Worm (Caenorhabditis elegans) whole organism, L1 larva: ENCODE results near the gene rpb-6.

ENCODE experiments used
- C34B4.2 ChIP-seq: sonication (generic microtip); optimal IDR thresholded peaks from 2 replicates; lab custom pipeline; 2017; ENCODE audit warnings: mild to moderate bottlenecking, missing genetic modification characterization, missing compliant biosample characterization
- Y116A8C.19 ChIP-seq: sonication (generic microtip); optimal IDR thresholded peaks from 2 replicates; lab custom pipeline; 2016; ENCODE audit warnings: missing compliant biosample characterization, missing genetic modification characterization, borderline replicate concordance
- aha-1 ChIP-seq: fragments of 150-350 bp; optimal IDR thresholded peaks from 2 replicates; lab custom pipeline; 2014; ENCODE audit warnings: missing biosample characterization, missing genetic modification characterization
- alr-1 ChIP-seq: fragments of 200-800 bp; sonication (Bioruptor generic); optimal IDR thresholded peaks from 2 replicates; lab custom pipeline; 2018; ENCODE audit warnings: borderline replicate concordance, mild to moderate bottlenecking, missing genetic modification characterization, missing compliant biosample characterization
- aly-2 ChIP-seq: fragments of 150-350 bp; optimal IDR thresholded peaks from 2 replicates; lab custom pipeline; 2014; ENCODE audit warnings: missing biosample characterization, missing genetic modification characterization
- ama-1 ChIP-seq: fragments of 150-350 bp; optimal IDR thresholded peaks from 2 replicates; lab custom pipeline; 2014
- ceh-8 ChIP-seq: fragments of 200-800 bp; sonication (Bioruptor generic); optimal IDR thresholded peaks from 2 replicates; lab custom pipeline; 2018; ENCODE audit warnings: mild to moderate bottlenecking, missing genetic modification characterization, moderate library complexity, missing compliant biosample characterization
- ceh-88 ChIP-seq: fragments of 200-800 bp; sonication (Bioruptor generic); IDR thresholded peaks from 2 replicates; pipeline ENCODE4 v1.3.6; 2022; ENCODE audit warnings: missing genetic modification characterization, missing compliant biosample characterization
- ceh-90 ChIP-seq: sonication (generic microtip); optimal IDR thresholded peaks from 2 replicates; lab custom pipeline; 2016; ENCODE audit warnings: missing genetic modification characterization, missing compliant biosample characterization
- efl-1 ChIP-seq, 4 experiments: fragments of 150-350 bp; optimal IDR thresholded peaks in 3 of 4; peaks in 1 of 4; 1 replicate in 1 of 4; 2 replicates in 3 of 4; lab custom pipeline; 2014; ENCODE audit warnings: missing biosample characterization in 2 of 4, missing genetic modification characterization in 2 of 4, missing genetic modification reagents in 2 of 4
- egl-27 ChIP-seq, 2 experiments: fragments of 150-350 bp in 1 of 2; sonication (generic microtip); optimal IDR thresholded peaks; 3 replicates each; lab custom pipeline; 2017 to 2018; ENCODE audit warnings: missing biosample characterization in 2 of 2, missing genetic modification characterization in 2 of 2, missing genetic modification reagents in 2 of 2
- ets-5 ChIP-seq: fragments of 200-800 bp; sonication (Bioruptor generic); IDR thresholded peaks from 2 replicates; pipeline ENCODE4 v1.3.6; 2022; ENCODE audit warnings: missing genetic modification characterization, missing compliant biosample characterization
- fos-1 ChIP-seq: fragments of 150-350 bp; optimal IDR thresholded peaks from 2 replicates; lab custom pipeline; 2014; ENCODE audit warnings: missing biosample characterization, missing genetic modification characterization
- irx-1 ChIP-seq: sonication (generic microtip); optimal IDR thresholded peaks from 2 replicates; lab custom pipeline; 2016; ENCODE audit warnings: missing genetic modification characterization, missing compliant biosample characterization
- lin-13 ChIP-seq: fragments of 150-350 bp; optimal IDR thresholded peaks from 2 replicates; lab custom pipeline; 2014; ENCODE audit warnings: missing biosample characterization, missing genetic modification reagents, missing genetic modification characterization
- lin-14 ChIP-seq: fragments of 200-800 bp; sonication (Bioruptor generic); optimal IDR thresholded peaks from 2 replicates; lab custom pipeline; 2018; ENCODE audit warnings: mild to moderate bottlenecking, missing genetic modification characterization, moderate library complexity, missing compliant biosample characterization
- lin-15B ChIP-seq: fragments of 150-350 bp; sonication (generic microtip); optimal IDR thresholded peaks from 3 replicates; lab custom pipeline; 2014; ENCODE audit warnings: missing biosample characterization, missing genetic modification characterization
- lin-35 ChIP-seq, 2 experiments: fragments of 150-350 bp; optimal IDR thresholded peaks; 2 replicates each; lab custom pipeline; 2014; ENCODE audit warnings: missing biosample characterization in 2 of 2, missing genetic modification characterization in 2 of 2, missing genetic modification reagents in 2 of 2
- mab-9 ChIP-seq: fragments of 200-800 bp; sonication (Bioruptor generic); IDR thresholded peaks from 2 replicates; pipeline ENCODE4 v1.3.6; 2022; ENCODE audit warnings: missing genetic modification reagents, missing genetic modification characterization, missing compliant biosample characterization
- mef-2 ChIP-seq: fragments of 150-350 bp; optimal IDR thresholded peaks from 2 replicates; lab custom pipeline; 2014; ENCODE audit warnings: missing biosample characterization, missing genetic modification characterization
- mep-1 ChIP-seq: fragments of 150-350 bp; optimal IDR thresholded peaks from 2 replicates; lab custom pipeline; 2014; ENCODE audit warnings: missing biosample characterization, missing genetic modification characterization
- nhr-19 ChIP-seq: fragments of 200-800 bp; sonication (Bioruptor generic); conservative IDR thresholded peaks from 2 replicates; pipeline ENCODE4 v1.3.6; 2022; ENCODE audit warnings: missing genetic modification characterization, missing compliant biosample characterization
- nhr-20 ChIP-seq: sonication (generic microtip); optimal IDR thresholded peaks from 2 replicates; lab custom pipeline; 2016; ENCODE audit warnings: mild to moderate bottlenecking, missing genetic modification characterization, missing compliant biosample characterization
- nhr-237 ChIP-seq: fragments of 150-350 bp; optimal IDR thresholded peaks from 2 replicates; lab custom pipeline; 2014; ENCODE audit warnings: missing biosample characterization, missing genetic modification characterization
- nhr-47 ChIP-seq: sonication (generic microtip); optimal IDR thresholded peaks from 2 replicates; lab custom pipeline; 2016; ENCODE audit warnings: mild to moderate bottlenecking, missing genetic modification characterization, moderate library complexity, missing compliant biosample characterization
- nhr-71 ChIP-seq: sonication (generic microtip); optimal IDR thresholded peaks from 2 replicates; lab custom pipeline; 2016; ENCODE audit warnings: mild to moderate bottlenecking, missing genetic modification characterization, moderate library complexity, missing compliant biosample characterization
- nhr-76 ChIP-seq: sonication (generic microtip); optimal IDR thresholded peaks from 2 replicates; lab custom pipeline; 2017; ENCODE audit warnings: missing biosample characterization, missing genetic modification characterization
- nhr-77 ChIP-seq: fragments of 150-350 bp; optimal IDR thresholded peaks from 2 replicates; lab custom pipeline; 2014; ENCODE audit warnings: missing biosample characterization, missing genetic modification characterization
- nhr-85 ChIP-seq: sonication (generic microtip); peaks from one replicate; lab custom pipeline; 2016; ENCODE audit warnings: missing genetic modification characterization, inconsistent platforms, missing compliant biosample characterization
- nhr-90 ChIP-seq: sonication (generic microtip); optimal IDR thresholded peaks from 2 replicates; lab custom pipeline; 2016; ENCODE audit warnings: mild to moderate bottlenecking, missing genetic modification characterization, missing compliant biosample characterization; ENCODE audit not compliant: poor library complexity
- pag-3 ChIP-seq: sonication (generic microtip); optimal IDR thresholded peaks from 2 replicates; lab custom pipeline; 2017; ENCODE audit warnings: missing genetic modification characterization, mild to moderate bottlenecking, missing compliant biosample characterization, antibody characterized with exemption, borderline replicate concordance; ENCODE audit not compliant: insufficient read depth
- pax-3 ChIP-seq: fragments of 200-800 bp; sonication (Bioruptor generic); optimal IDR thresholded peaks from 2 replicates; lab custom pipeline; 2018; ENCODE audit warnings: mild to moderate bottlenecking, missing genetic modification characterization, moderate library complexity, missing compliant biosample characterization
- rnt-1 ChIP-seq: sonication (generic microtip); optimal IDR thresholded peaks from 2 replicates; lab custom pipeline; 2016; ENCODE audit warnings: mild to moderate bottlenecking, missing genetic modification characterization, moderate library complexity, missing compliant biosample characterization
- snu-23 ChIP-seq: sonication (generic microtip); optimal IDR thresholded peaks from 2 replicates; lab custom pipeline; 2016; ENCODE audit warnings: missing genetic modification characterization, missing compliant biosample characterization
- sox-4 ChIP-seq: sonication (generic microtip); optimal IDR thresholded peaks from 2 replicates; lab custom pipeline; 2016; ENCODE audit warnings: missing genetic modification characterization, missing compliant biosample characterization
- sptf-1 ChIP-seq: fragments of 150-350 bp; optimal IDR thresholded peaks from 2 replicates; lab custom pipeline; 2014; ENCODE audit warnings: missing biosample characterization, missing genetic modification characterization
- tlp-1 ChIP-seq: fragments of 150-350 bp; optimal IDR thresholded peaks from 2 replicates; lab custom pipeline; 2014; ENCODE audit warnings: missing biosample characterization, missing genetic modification characterization
- unc-62 ChIP-seq: fragments of 150-350 bp; optimal IDR thresholded peaks from 2 replicates; lab custom pipeline; 2014; ENCODE audit warnings: missing biosample characterization, missing genetic modification reagents, missing genetic modification characterization
- unc-98 ChIP-seq: fragments of 200-800 bp; sonication (Bioruptor generic); IDR thresholded peaks from 2 replicates; pipeline ENCODE4 v1.3.6; 2022; ENCODE audit warnings: missing genetic modification characterization, missing compliant biosample characterization
- vab-15 ChIP-seq: sonication (generic microtip); optimal IDR thresholded peaks from 2 replicates; lab custom pipeline; 2017; ENCODE audit warnings: missing genotype, mild to moderate bottlenecking, missing genetic modification characterization, missing compliant biosample characterization
- ztf-4 ChIP-seq: fragments of 150-350 bp; optimal IDR thresholded peaks from 2 replicates; lab custom pipeline; 2014; ENCODE audit warnings: missing biosample characterization, missing genetic modification characterization

rpb-6 gene

DNA sequence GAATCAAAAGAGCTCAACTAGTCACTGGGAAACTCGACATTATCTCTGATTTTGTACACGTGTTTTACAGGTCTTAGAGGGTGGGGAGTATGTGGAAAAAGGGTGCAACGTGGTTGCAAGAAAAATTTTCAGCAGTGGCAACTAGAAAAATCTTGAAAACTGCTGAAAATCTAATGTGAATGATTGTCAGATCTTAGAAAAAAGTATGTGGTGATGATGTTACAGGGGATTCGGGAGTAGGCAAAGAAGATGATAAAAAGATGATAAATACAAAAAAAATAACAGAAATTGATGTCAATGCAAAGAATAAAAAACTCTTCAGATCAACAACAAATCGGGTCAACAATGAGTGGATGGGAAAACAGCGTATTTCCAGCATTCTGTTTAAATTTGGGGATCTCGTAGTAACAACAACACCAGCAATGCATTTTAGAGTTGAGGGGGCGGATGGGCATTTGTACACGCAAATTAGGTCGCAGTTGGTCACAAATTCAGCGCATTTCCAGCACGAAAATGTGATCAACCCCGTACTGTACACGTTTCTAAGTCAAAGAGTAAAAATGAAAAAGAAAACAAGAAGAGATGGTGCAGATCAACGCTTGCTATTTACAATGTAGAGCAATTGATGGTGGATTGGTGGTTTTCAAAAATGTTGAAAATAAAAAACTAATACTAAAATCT, 35.6 kb upstream of the rpb-6 start:
- no peak for TF ChIP-seq unc-98 (GFP tag; lab: Robert Waterston, UW)
- no peak for TF ChIP-seq lin-15B
- TF ChIP-seq mep-1 (tag; lab: Kevin White, UChicago) = peak; percentile 6
- TF ChIP-seq ets-5 (GFP tag; lab: Robert Waterston, UW) = no peak
- peak; percentile 3 for TF ChIP-seq lin-14 (GFP tag; lab: Kevin White, UChicago)
- no peak for TF ChIP-seq efl-1 (optimal IDR thresholded peaks at IDR 0.05; lab: Kevin White, UChicago)
- TF ChIP-seq efl-1 (GFP tag; optimal IDR thresholded peaks at IDR 0.05 in 1 of 2; lab: Kevin White, UChicago) = peak in 1 of 2 experiments; percentile 93
- TF ChIP-seq ceh-8 (GFP tag; lab: Kevin White, UChicago) = peak; percentile 30
- TF ChIP-seq unc-62 (GFP tag; lab: Kevin White, UChicago) = no peak
- no peak for TF ChIP-seq nhr-76 (tag; lab: Kevin White, UChicago)
- no peak for TF ChIP-seq rnt-1 (tag; lab: Kevin White, UChicago)
- peak in 1 of 2 experiments; percentile 33 for TF ChIP-seq lin-35 (GFP tag; optimal IDR thresholded peaks at IDR 0.05; lab: Kevin White, UChicago)
- TF ChIP-seq mab-9 (GFP tag; lab: Robert Waterston, UW) = no peak
- peak; percentile 35 for TF ChIP-seq nhr-85
- peak; percentile 10 for TF ChIP-seq nhr-71 (tag; lab: Kevin White, UChicago)
- TF ChIP-seq C34B4.2 (tag; lab: Kevin White, UChicago) = no peak
- TF ChIP-seq ztf-4 = peak; percentile 69
- peak; percentile 78 for TF ChIP-seq ama-1 (lab: Kevin White, UChicago)
- TF ChIP-seq nhr-19 (GFP tag; lab: Robert Waterston, UW) = no peak
- TF ChIP-seq nhr-77 = no peak
- TF ChIP-seq mef-2 (tag; lab: Kevin White, UChicago) = no peak
- TF ChIP-seq alr-1 (tag; lab: Kevin White, UChicago) = no peak

DNA sequence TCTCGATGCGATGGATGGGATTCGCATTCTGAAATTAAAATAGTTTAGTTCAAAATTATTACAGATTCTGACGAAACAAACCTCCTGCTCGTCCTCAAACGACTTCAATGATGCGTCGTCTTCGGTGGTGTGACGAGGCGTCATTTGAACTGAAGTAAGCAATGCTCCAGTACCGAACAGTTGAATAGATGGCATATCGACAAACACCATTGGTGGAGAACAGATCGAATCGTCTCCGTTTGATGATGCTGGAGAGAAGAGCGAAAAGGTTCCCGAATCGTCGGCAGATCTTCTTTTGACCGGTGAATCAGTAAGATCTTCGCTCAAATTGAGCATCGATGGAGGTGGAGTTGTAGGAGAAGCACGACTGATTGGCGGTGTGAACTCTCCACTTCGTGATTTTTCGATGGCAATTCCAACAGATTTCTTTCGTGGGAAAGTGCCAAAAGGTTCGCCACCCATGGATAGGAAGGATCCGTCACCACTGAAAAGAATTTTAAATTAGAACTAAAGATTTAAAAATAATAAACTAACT, 34.7 kb upstream of the rpb-6 start:
- no peak for TF ChIP-seq snu-23 (GFP tag; lab: Kevin White, UChicago)
- no peak for TF ChIP-seq nhr-76 (tag; lab: Kevin White, UChicago)
- TF ChIP-seq pax-3 (tag; lab: Kevin White, UChicago) = no peak
- TF ChIP-seq ama-1 (lab: Kevin White, UChicago) = peak; percentile 7
- TF ChIP-seq nhr-85 = peak; percentile 33

DNA sequence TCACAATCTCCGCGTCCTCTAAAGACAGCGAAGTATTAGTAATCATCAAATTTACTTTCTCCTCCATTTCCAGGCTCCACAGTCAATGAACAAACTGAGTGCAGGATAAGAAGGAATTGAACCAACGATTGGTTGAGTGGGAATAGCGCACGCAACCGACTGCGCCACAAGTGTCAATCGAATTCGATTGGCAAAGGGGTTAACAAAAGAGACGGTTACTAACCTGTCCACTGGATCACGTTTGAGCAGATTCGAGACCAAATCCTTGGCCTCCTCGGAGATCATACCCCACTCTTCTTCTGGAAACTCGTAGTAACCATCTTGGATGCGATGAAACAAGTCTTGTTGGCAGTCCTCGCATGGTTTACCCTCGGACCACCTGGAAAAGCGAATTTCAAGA, 34.0 kb upstream of the rpb-6 start:
- TF ChIP-seq nhr-90 (tag; lab: Kevin White, UChicago) = peak; percentile 4
- no peak for TF ChIP-seq fos-1 (tag; lab: Kevin White, UChicago)
- no peak for TF ChIP-seq egl-27 (tag; optimal IDR thresholded peaks at IDR 0.05; lab: Kevin White, UChicago)
- TF ChIP-seq nhr-237 = no peak
- peak; percentile 7 for TF ChIP-seq aly-2 (tag; lab: Kevin White, UChicago)
- no peak for TF ChIP-seq sptf-1 (tag; lab: Kevin White, UChicago)
- no peak for TF ChIP-seq pax-3 (tag; lab: Kevin White, UChicago)
- TF ChIP-seq irx-1 = peak; percentile 9
- no peak for TF ChIP-seq tlp-1 (tag; lab: Kevin White, UChicago)
- TF ChIP-seq lin-35 (GFP tag; optimal IDR thresholded peaks at IDR 0.05; lab: Kevin White, UChicago) = peak in 1 of 2 experiments; percentile 23
- TF ChIP-seq efl-1 (optimal IDR thresholded peaks at IDR 0.05; lab: Kevin White, UChicago) = no peak
- TF ChIP-seq efl-1 (GFP tag; optimal IDR thresholded peaks at IDR 0.05 in 1 of 2; lab: Kevin White, UChicago) = peak in 1 of 2 experiments; percentile 87
- TF ChIP-seq ama-1 (lab: Kevin White, UChicago) = peak; percentile 60
- peak; percentile 21 for TF ChIP-seq rnt-1 (tag; lab: Kevin White, UChicago)

DNA sequence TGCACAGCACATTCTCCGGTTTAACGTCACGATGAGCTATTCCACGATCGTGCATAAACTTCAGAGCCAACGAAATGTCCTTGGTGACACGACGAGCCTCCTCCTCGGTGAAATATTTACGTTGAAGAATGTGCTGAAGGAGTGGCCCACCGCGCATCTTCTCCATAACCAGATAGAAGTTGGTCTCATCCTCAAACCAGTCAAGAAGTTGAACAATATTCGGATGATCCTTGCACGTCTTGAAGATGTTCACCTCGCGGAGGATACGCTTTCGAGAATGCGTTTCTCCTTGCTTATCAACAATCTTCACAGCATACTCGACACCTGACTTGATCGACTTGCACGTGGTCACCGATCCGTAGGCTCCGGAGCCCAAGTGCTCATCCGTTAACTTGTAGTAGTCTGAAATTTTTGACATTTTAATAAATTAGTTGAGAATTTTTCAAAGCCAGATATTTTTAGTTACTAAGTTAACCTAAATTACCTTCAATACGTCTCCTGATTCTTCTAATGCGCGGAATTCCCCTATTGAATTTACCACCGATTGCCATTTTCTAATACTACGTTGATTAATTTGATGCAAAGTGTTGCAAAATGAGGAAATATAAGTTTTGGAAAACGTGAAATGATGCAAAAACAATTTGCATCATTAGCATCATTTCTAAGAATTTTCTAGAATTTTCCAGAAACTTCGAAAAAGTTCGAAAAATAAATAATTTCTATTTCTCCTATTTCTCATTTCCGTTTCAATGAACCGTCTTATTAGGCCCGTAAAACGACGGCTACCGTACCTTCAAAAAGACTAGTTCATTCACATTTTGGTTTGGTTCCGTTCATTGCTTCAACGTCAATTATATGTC, 33.0 kb upstream of the rpb-6 start:
- TF ChIP-seq lin-14 (GFP tag; lab: Kevin White, UChicago) (no peak), nhr-77 (no peak), pag-3 (tag; lab: Kevin White, UChicago) (no peak), ceh-88 (GFP tag; lab: Robert Waterston, UW) (no peak), C34B4.2 (tag; lab: Kevin White, UChicago) (no peak), alr-1 (tag; lab: Kevin White, UChicago) (no peak), nhr-20 (no peak), efl-1 (optimal IDR thresholded peaks at IDR 0.05; lab: Kevin White, UChicago) (no peak), efl-1 (GFP tag; optimal IDR thresholded peaks at IDR 0.05 in 1 of 2; lab: Kevin White, UChicago) (peak in 1 of 2 experiments; percentile 70), aha-1 (tag; lab: Kevin White, UChicago) (no peak), ceh-90 (no peak), vab-15 (tag; lab: Kevin White, UChicago) (no peak), Y116A8C.19 (tag; lab: Kevin White, UChicago) (no peak), mep-1 (tag; lab: Kevin White, UChicago) (no peak), sox-4 (tag; lab: Kevin White, UChicago) (no peak), nhr-47 (tag; lab: Kevin White, UChicago) (peak; percentile 13), lin-13 (GFP tag; lab: Kevin White, UChicago) (no peak), snu-23 (GFP tag; lab: Kevin White, UChicago) (peak; percentile 9)
